Fruit fly (Drosophila melanogaster) whole organism, embryonic: ENCODE results near the gene Chchd3.
A peak's percentile ranks its signal among the peaks of the same experiment; 100 is the strongest.

Experiments
- Asciz ChIP-seq: fragments of 200-800 bp; sonication (Bioruptor generic); optimal IDR thresholded peaks from 2 replicates; lab custom pipeline; 2017; ENCODE audit warnings: missing biosample characterization, mild to moderate bottlenecking, missing genetic modification characterization, missing genetic modification reagents
- Atf3 ChIP-seq: fragments of 200-800 bp; sonication (Bioruptor generic); optimal IDR thresholded peaks from 3 replicates; lab custom pipeline; 2016; ENCODE audit warnings: missing biosample characterization, missing genetic modification characterization
- Awh ChIP-seq: fragments of 200-800 bp; sonication (Bioruptor generic); IDR thresholded peaks from 2 replicates; pipeline ENCODE4, ENCODE4 v1.3.6; 2022; ENCODE audit warnings: missing biosample characterization, missing genetic modification characterization
- Blimp-1 ChIP-seq: fragments of 200-800 bp; sonication (Bioruptor generic); optimal IDR thresholded peaks from 3 replicates; lab custom pipeline; 2018; ENCODE audit warnings: missing biosample characterization, missing genetic modification characterization, mild to moderate bottlenecking, moderate library complexity, missing genetic modification reagents
- BtbVII ChIP-seq: fragments of 200-800 bp; sonication (Bioruptor generic); optimal IDR thresholded peaks from 3 replicates; lab custom pipeline; 2017; ENCODE audit warnings: missing biosample characterization, mild to moderate bottlenecking, missing genetic modification characterization
- CG10267 ChIP-seq: fragments of 200-800 bp; sonication (Bioruptor generic); optimal IDR thresholded peaks from 2 replicates; lab custom pipeline; 2018; ENCODE audit warnings: missing biosample characterization, mild to moderate bottlenecking, missing genetic modification characterization, moderate library complexity
- CG10543 ChIP-seq: fragments of 200-800 bp; sonication (Bioruptor generic); optimal IDR thresholded peaks from 3 replicates; lab custom pipeline; 2017; ENCODE audit warnings: missing biosample characterization, mild to moderate bottlenecking, missing genetic modification characterization, moderate library complexity
- CG11504 ChIP-seq: fragments of 200-800 bp; sonication (Bioruptor generic); optimal IDR thresholded peaks from 3 replicates; lab custom pipeline; 2019; ENCODE audit warnings: missing biosample characterization, mild to moderate bottlenecking, missing genetic modification characterization, moderate library complexity
- CG12104 ChIP-seq: fragments of 200-800 bp; sonication (Bioruptor generic); optimal IDR thresholded peaks from 3 replicates; lab custom pipeline; 2016; ENCODE audit warnings: missing biosample characterization, missing genetic modification characterization
- CG12219 ChIP-seq: fragments of 200-800 bp; sonication (Bioruptor generic); optimal IDR thresholded peaks from 3 replicates; lab custom pipeline; 2018; ENCODE audit warnings: missing biosample characterization, mild to moderate bottlenecking, missing genetic modification characterization
- CG12942 ChIP-seq: fragments of 200-800 bp; sonication (Bioruptor generic); optimal IDR thresholded peaks from 3 replicates; lab custom pipeline; 2016; ENCODE audit warnings: missing biosample characterization, missing genetic modification characterization
- CG15601 ChIP-seq: fragments of 200-800 bp; sonication (Bioruptor generic); optimal IDR thresholded peaks from 3 replicates; lab custom pipeline; 2019; ENCODE audit warnings: missing biosample characterization, mild to moderate bottlenecking, missing genetic modification characterization, moderate library complexity
- CG17568 ChIP-seq: fragments of 200-800 bp; sonication (Bioruptor generic); optimal IDR thresholded peaks from 2 replicates; lab custom pipeline; 2018; ENCODE audit warnings: missing biosample characterization, mild to moderate bottlenecking, missing genetic modification characterization, moderate library complexity
- CG43689 ChIP-seq: fragments of 200-800 bp; sonication (Bioruptor generic); IDR thresholded peaks from 2 replicates; pipeline ENCODE4 v1.3.6; 2022; ENCODE audit warnings: missing biosample characterization, missing genetic modification characterization
- CG5180 ChIP-seq: fragments of 200-800 bp; sonication (Bioruptor generic); optimal IDR thresholded peaks from 3 replicates; lab custom pipeline; 2017; ENCODE audit warnings: missing biosample characterization, missing genetic modification characterization, mild to moderate bottlenecking, moderate library complexity, missing genetic modification reagents
- CG6683 ChIP-seq: fragments of 200-800 bp; sonication (Bioruptor generic); optimal IDR thresholded peaks from 2 replicates; lab custom pipeline; 2017; ENCODE audit warnings: missing biosample characterization, mild to moderate bottlenecking, missing genetic modification characterization, missing genetic modification reagents
- CG7745 ChIP-seq: fragments of 200-800 bp; sonication (Bioruptor generic); optimal IDR thresholded peaks from 2 replicates; lab custom pipeline; 2018; ENCODE audit warnings: missing biosample characterization, mild to moderate bottlenecking, missing genetic modification characterization, moderate library complexity
- CG7786 ChIP-seq: fragments of 200-800 bp; sonication (Bioruptor generic); optimal IDR thresholded peaks from 2 replicates; lab custom pipeline; 2016; ENCODE audit warnings: missing biosample characterization, missing genetic modification characterization
- CG7928 ChIP-seq: fragments of 200-800 bp; sonication (Bioruptor generic); optimal IDR thresholded peaks from 2 replicates; lab custom pipeline; 2017; ENCODE audit warnings: missing biosample characterization, mild to moderate bottlenecking, missing genetic modification characterization
- CG8290 ChIP-seq, 3 experiments: fragments of 200-800 bp; sonication (Bioruptor generic); optimal IDR thresholded peaks; 2 replicates each; lab custom pipeline; 2016 to 2019; ENCODE audit warnings: missing biosample characterization in 3 of 3, missing genetic modification characterization in 3 of 3, mild to moderate bottlenecking in 2 of 3, moderate library complexity in 1 of 3
- CG9797 ChIP-seq: fragments of 200-800 bp; sonication (Bioruptor generic); optimal IDR thresholded peaks from 3 replicates; lab custom pipeline; 2018; ENCODE audit warnings: missing biosample characterization, mild to moderate bottlenecking, missing genetic modification characterization
- Chrac-16 ChIP-seq: fragments of 200-800 bp; sonication (Bioruptor generic); optimal IDR thresholded peaks from 3 replicates; lab custom pipeline; 2016; ENCODE audit warnings: missing biosample characterization, missing genetic modification characterization
- Fer2 ChIP-seq: fragments of 200-800 bp; sonication (Bioruptor generic); optimal IDR thresholded peaks from 2 replicates; lab custom pipeline; 2018; ENCODE audit warnings: missing biosample characterization, mild to moderate bottlenecking, missing genetic modification characterization, moderate library complexity
- HLHmδ ChIP-seq: fragments of 200-800 bp; sonication (Bioruptor generic); optimal IDR thresholded peaks from 2 replicates; lab custom pipeline; 2018; ENCODE audit warnings: missing biosample characterization, mild to moderate bottlenecking, missing genetic modification characterization, moderate library complexity
- Hsf ChIP-seq: fragments of 200-800 bp; sonication (Bioruptor generic); optimal IDR thresholded peaks from 3 replicates; lab custom pipeline; 2016; ENCODE audit warnings: missing biosample characterization, missing genetic modification characterization
- MESR4 ChIP-seq: fragments of 200-800 bp; sonication (Bioruptor generic); optimal IDR thresholded peaks from 2 replicates; lab custom pipeline; 2018; ENCODE audit warnings: missing biosample characterization, mild to moderate bottlenecking, missing genetic modification characterization, moderate library complexity
- Meics ChIP-seq: fragments of 200-800 bp; sonication (Bioruptor generic); optimal IDR thresholded peaks from 2 replicates; lab custom pipeline; 2017; ENCODE audit warnings: missing biosample characterization, mild to moderate bottlenecking, missing genetic modification characterization
- NFAT ChIP-seq: fragments of 200-800 bp; sonication (Bioruptor generic); IDR thresholded peaks from 2 replicates; pipeline ENCODE4 v1.3.6; 2022; ENCODE audit warnings: missing biosample characterization, missing genetic modification characterization
- Nf-YB ChIP-seq: fragments of 200-800 bp; sonication (Bioruptor generic); optimal IDR thresholded peaks from 3 replicates; lab custom pipeline; 2019; ENCODE audit warnings: missing biosample characterization, mild to moderate bottlenecking, missing genetic modification characterization, moderate library complexity
- Rfx ChIP-seq: fragments of 200-800 bp; sonication (Bioruptor generic); IDR thresholded peaks from 2 replicates; pipeline ENCODE4 v1.3.6; 2022; ENCODE audit warnings: missing biosample characterization, missing genetic modification characterization
- Sry-β ChIP-seq: fragments of 200-800 bp; sonication (Bioruptor generic); optimal IDR thresholded peaks from 2 replicates; lab custom pipeline; 2018; ENCODE audit warnings: missing biosample characterization, mild to moderate bottlenecking, missing genetic modification characterization, moderate library complexity
- TFAM ChIP-seq: fragments of 200-800 bp; sonication (Bioruptor generic); optimal IDR thresholded peaks from 2 replicates; lab custom pipeline; 2017; ENCODE audit warnings: missing biosample characterization, missing genetic modification characterization, inconsistent platforms
- Tbp ChIP-seq: fragments of >200 bp; optimal IDR thresholded peaks from 2 replicates; lab custom pipeline; 2018; ENCODE audit warnings: missing biosample characterization, missing genetic modification characterization
- chif ChIP-seq, 2 experiments: fragments of 200-800 bp; sonication (Bioruptor generic); optimal IDR thresholded peaks; 3 replicates each; lab custom pipeline; 2016; ENCODE audit warnings: missing biosample characterization in 2 of 2, missing genetic modification characterization in 2 of 2
- disco-r ChIP-seq: fragments of 200-800 bp; sonication (Bioruptor generic); optimal IDR thresholded peaks from 2 replicates; lab custom pipeline; 2016; ENCODE audit warnings: missing biosample characterization, missing genetic modification characterization
- en ChIP-seq: fragments of 200-800 bp; sonication (Bioruptor generic); optimal IDR thresholded peaks from 2 replicates; lab custom pipeline; 2016; ENCODE audit warnings: missing biosample characterization, missing genetic modification characterization
- eyg ChIP-seq: fragments of 200-800 bp; sonication (Bioruptor generic); optimal IDR thresholded peaks from 3 replicates; lab custom pipeline; 2016; ENCODE audit warnings: missing biosample characterization, missing genetic modification characterization
- grau ChIP-seq: fragments of 200-800 bp; optimal IDR thresholded peaks from 3 replicates; lab custom pipeline; 2019; ENCODE audit warnings: missing biosample characterization, mild to moderate bottlenecking, missing genetic modification characterization, moderate library complexity
- hkb ChIP-seq, 2 experiments: fragments of 200-800 bp in 1 of 2; fragments of >200 bp in 1 of 2; sonication (Bioruptor generic) in 1 of 2; IDR thresholded peaks in 1 of 2; optimal IDR thresholded peaks in 1 of 2; 2 replicates each; pipeline versions ENCODE4 v1.3.6 to Lab custom; 2017 to 2022; ENCODE audit warnings: missing biosample characterization in 1 of 2, missing genetic modification characterization in 1 of 2
- inv ChIP-seq: fragments of 200-800 bp; sonication (Bioruptor generic); IDR thresholded peaks from 2 replicates; pipeline ENCODE4 v1.3.6; 2022; ENCODE audit warnings: missing biosample characterization, missing genetic modification characterization; ENCODE audit not compliant: partially characterized antibody
- lbe ChIP-seq: fragments of 200-800 bp; sonication (Bioruptor generic); optimal IDR thresholded peaks from 2 replicates; lab custom pipeline; 2016; ENCODE audit warnings: missing biosample characterization, mild to moderate bottlenecking, missing genetic modification characterization
- nmo ChIP-seq: fragments of 200-800 bp; sonication (Bioruptor generic); optimal IDR thresholded peaks from 2 replicates; lab custom pipeline; 2018; ENCODE audit warnings: missing biosample characterization, mild to moderate bottlenecking, missing genetic modification characterization, moderate library complexity
- org-1 ChIP-seq: fragments of 200-800 bp; sonication (Bioruptor generic); optimal IDR thresholded peaks from 2 replicates; lab custom pipeline; 2017; ENCODE audit warnings: missing biosample characterization, missing genetic modification characterization
- psq ChIP-seq: fragments of 200-800 bp; sonication (Bioruptor generic); optimal IDR thresholded peaks from 2 replicates; lab custom pipeline; 2017; ENCODE audit warnings: missing biosample characterization, missing genetic modification characterization
- sima ChIP-seq: fragments of 200-800 bp; sonication (Bioruptor generic); optimal IDR thresholded peaks from 2 replicates; lab custom pipeline; 2016; ENCODE audit warnings: missing biosample characterization, missing genetic modification characterization
- usp ChIP-seq: fragments of >200 bp; optimal IDR thresholded peaks from 2 replicates; lab custom pipeline; 2017; ENCODE audit warnings: missing biosample characterization, missing genetic modification characterization
- zfh2 ChIP-seq: fragments of 200-800 bp; sonication (Bioruptor generic); optimal IDR thresholded peaks from 2 replicates; lab custom pipeline; 2016; ENCODE audit warnings: missing biosample characterization, missing genetic modification characterization

Chchd3 gene

DNA sequence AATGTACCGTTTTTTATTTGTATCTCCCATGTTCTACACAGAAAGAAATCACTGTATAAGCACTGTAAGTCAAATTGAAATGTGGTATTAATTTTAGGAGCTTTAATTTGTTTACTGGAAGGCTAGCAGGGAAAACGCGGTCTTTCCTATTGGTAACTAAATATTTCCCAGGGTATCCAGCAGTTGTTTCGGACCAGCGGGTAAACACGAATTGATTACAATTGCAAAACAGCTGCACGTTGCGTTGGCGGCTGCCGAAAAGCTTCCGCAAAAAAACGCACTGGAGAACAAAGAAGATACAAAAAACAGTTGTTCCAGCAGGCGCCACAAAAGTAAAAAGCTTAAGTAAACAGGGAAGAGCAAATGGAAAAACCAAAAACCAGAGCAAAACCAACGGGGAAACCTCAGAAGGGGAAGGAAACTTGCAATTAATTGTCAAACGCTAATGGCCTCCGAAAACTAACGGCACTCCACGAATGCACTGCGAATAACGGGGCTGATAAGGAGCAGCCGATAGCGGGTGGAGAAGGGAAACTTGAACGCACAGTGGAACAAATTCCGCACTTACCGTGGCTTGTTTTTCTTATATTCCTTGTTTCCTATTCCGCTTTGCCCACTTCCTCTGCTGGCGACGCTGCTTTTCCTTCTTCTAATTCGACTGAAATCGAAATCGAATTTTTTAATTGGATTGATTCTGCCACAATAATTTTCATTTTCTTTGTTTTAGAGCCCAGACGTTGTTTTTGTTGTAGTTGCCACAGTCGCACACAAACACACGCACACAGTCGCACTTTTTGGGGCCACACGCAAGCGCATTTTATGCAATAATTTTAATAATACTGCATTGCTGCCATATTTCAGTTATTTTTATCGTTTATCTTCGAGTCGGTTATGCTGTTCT lies 6.3 kb upstream of the Chchd3 start (continued):
- no peak for TF ChIP-seq HLHmδ (GFP tag; lab: Kevin White, UChicago)
- TF ChIP-seq CG12104 (GFP tag; lab: Kevin White, UChicago): no peak
- peak; percentile 36 for TF ChIP-seq eyg (GFP tag; lab: Kevin White, UChicago)
- TF ChIP-seq Rfx (GFP tag; lab: Robert Waterston, UW): 0 out of 2 replicates have a peak, but pooled peaks have one; percentile 32
- TF ChIP-seq CG9797 (GFP tag; lab: Kevin White, UChicago): no peak
- peak in 1 of 2 experiments; percentile 9 for TF ChIP-seq chif (GFP tag; optimal IDR thresholded peaks at IDR 0.05; lab: Kevin White, UChicago)
- no peak for TF ChIP-seq CG12219 (GFP tag; lab: Kevin White, UChicago)
- peak; percentile 20 for TF ChIP-seq Hsf (GFP tag; lab: Kevin White, UChicago)
- TF ChIP-seq CG7786: peak; percentile 30
- no peak for TF ChIP-seq sima
- TF ChIP-seq NFAT (GFP tag; lab: Robert Waterston, UW): no peak
- no peak for TF ChIP-seq CG6683 (GFP tag; lab: Kevin White, UChicago)
- no peak for TF ChIP-seq Tbp (GFP tag; lab: Kevin White, UChicago)
- no peak for TF ChIP-seq usp
- no peak for TF ChIP-seq lbe (GFP tag; lab: Kevin White, UChicago)
- TF ChIP-seq nmo (GFP tag; lab: Kevin White, UChicago): peak; percentile 14
- no peak for TF ChIP-seq Fer2 (tag; lab: Kevin White, UChicago)
- no peak for TF ChIP-seq org-1 (GFP tag; lab: Kevin White, UChicago)
- TF ChIP-seq CG5180 (GFP tag; lab: Kevin White, UChicago): no peak
- TF ChIP-seq hkb (optimal IDR thresholded peaks at IDR 0.05; lab: Kevin White, UChicago): no peak
- peak; percentile 59 for TF ChIP-seq hkb (GFP tag; IDR thresholded peaks at IDR 0.05; lab: Robert Waterston, UW)
- no peak for TF ChIP-seq Asciz (GFP tag; lab: Kevin White, UChicago)
- TF ChIP-seq CG11504 (tag; lab: Kevin White, UChicago): peak; percentile 43
- TF ChIP-seq CG10267: no peak
- TF ChIP-seq CG10543: peak; percentile 11
- TF ChIP-seq psq: no peak
- peak; percentile 7 for TF ChIP-seq zfh2 (GFP tag; lab: Kevin White, UChicago)
- no peak for TF ChIP-seq MESR4
- TF ChIP-seq Sry-β (GFP tag; lab: Kevin White, UChicago): no peak
- TF ChIP-seq Awh: no peak
- TF ChIP-seq Chrac-16: peak; percentile 49
- no peak for TF ChIP-seq CG7928 (GFP tag; lab: Kevin White, UChicago)
- TF ChIP-seq disco-r (GFP tag; lab: Kevin White, UChicago): peak; percentile 32
- TF ChIP-seq BtbVII (GFP tag; lab: Kevin White, UChicago): no peak
- TF ChIP-seq Nf-YB (GFP tag; lab: Kevin White, UChicago): no peak
- peak; percentile 55 for TF ChIP-seq Meics (GFP tag; lab: Kevin White, UChicago)
- no peak for TF ChIP-seq inv (GFP tag; lab: Robert Waterston, UW)
- no peak for TF ChIP-seq CG17568
- no peak for TF ChIP-seq CG8290 (GFP tag; optimal IDR thresholded peaks at IDR 0.05; lab: Kevin White, UChicago)
- TF ChIP-seq CG8290 (tag; optimal IDR thresholded peaks at IDR 0.05; lab: Kevin White, UChicago): no peak
- TF ChIP-seq CG12942 (GFP tag; lab: Kevin White, UChicago): peak; percentile 5
- no peak for TF ChIP-seq en (GFP tag; lab: Kevin White, UChicago)
- no peak for TF ChIP-seq CG43689 (GFP tag; lab: Robert Waterston, UW)
- no peak for TF ChIP-seq TFAM (GFP tag; lab: Kevin White, UChicago)
- TF ChIP-seq Blimp-1 (GFP tag; lab: Kevin White, UChicago): peak; percentile 35
- TF ChIP-seq CG7745: no peak
- TF ChIP-seq grau: peak; percentile 38
- no peak for TF ChIP-seq CG15601 (tag; lab: Kevin White, UChicago)
- TF ChIP-seq Atf3: no peak
